Worm (Caenorhabditis elegans): ENCODE results near the gene F21C10.9.
A peak's percentile ranks its signal among the peaks of the same experiment; 100 is the strongest.

F21C10.9 gene

DNA sequence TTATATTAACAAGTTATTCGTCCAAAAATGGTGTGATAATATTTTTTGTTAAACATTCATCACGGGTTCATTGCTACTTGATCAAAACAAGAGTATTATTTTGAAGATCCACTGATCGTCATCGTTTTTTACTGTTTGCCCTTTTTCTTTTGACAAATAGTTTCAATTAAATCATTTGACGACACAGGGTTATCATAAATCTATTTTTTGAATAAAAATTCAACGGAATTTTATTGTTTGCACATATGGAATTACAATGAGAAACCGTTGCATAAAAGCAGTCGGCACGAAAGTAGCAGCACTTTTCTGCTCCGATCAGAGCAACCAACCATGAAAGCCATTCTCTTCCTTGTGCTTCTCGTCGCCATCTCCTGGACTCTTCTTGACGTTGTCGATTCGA lies 30.8 kb downstream of the F21C10.9 start, which contains the start of gene fip-2:
fip-2 (plus strand) TSS at position 301 of the 400 bp plus-strand sequence.
- TF ChIP-seq him-1 (tag; optimal IDR thresholded peaks at IDR 0.05) (no peak), nhr-120 (GFP tag; IDR thresholded peaks at IDR 0.05) (no peak), lin-35 (GFP tag; optimal IDR thresholded peaks at IDR 0.05) (no peak)

DNA sequence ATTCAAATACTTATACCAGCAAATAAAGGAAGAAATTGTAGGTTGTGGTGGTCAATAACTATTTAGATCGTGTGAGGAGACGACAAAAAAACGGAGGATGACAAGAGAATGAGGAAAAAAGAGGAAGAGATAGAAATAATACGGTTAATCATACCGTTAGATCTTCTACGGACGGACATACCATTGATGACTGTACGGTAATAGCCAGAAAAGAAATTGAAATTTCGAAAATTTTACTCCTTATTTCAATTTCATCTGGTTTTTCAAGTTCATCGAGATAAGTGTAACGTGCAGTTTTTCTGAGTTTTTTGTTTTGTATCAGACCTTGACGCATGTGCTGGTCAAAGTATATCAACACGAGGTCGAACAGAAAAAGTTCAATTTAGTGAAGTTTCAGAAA lies 32.6 kb downstream of the F21C10.9 start:
- TF ChIP-seq ceh-79 (tag; optimal IDR thresholded peaks at IDR 0.05) (no peak), attf-3 (GFP tag; conservative IDR thresholded peaks at IDR 0.05) (no peak), ztf-22 (GFP tag; optimal IDR thresholded peaks at IDR 0.05) (no peak), ztf-25 (GFP tag; IDR thresholded peaks at IDR 0.05) (no peak), dpl-1 (GFP tag; optimal IDR thresholded peaks at IDR 0.05) (no peak), T26A5.8 (tag; optimal IDR thresholded peaks at IDR 0.05) (no peak)

DNA sequence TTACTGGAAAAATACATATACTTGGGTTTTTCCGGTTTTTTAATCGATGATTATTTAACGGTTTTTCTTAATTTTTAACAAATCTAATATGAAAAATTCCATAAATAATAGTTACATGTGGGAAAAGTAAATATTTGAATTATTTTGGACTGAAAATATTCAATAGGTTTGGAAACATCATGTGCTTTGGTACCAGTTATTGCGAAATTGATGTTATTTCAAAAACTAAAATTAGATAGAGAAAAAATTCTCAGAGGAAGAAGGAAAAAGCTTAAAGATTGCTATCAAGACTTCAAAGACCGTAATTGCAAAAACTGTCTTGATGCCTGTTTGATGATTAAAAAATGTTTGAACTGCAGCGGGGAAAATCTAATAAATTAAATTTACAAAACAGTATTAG lies 33.5 kb downstream of the F21C10.9 start:
- TF ChIP-seq cebp-1 (GFP tag; IDR thresholded peaks at IDR 0.05) (no peak), cebp-1 (tag; optimal IDR thresholded peaks at IDR 0.05) (peak; percentile 76), madf-3 (GFP tag; IDR thresholded peaks at IDR 0.05) (no peak)

DNA sequence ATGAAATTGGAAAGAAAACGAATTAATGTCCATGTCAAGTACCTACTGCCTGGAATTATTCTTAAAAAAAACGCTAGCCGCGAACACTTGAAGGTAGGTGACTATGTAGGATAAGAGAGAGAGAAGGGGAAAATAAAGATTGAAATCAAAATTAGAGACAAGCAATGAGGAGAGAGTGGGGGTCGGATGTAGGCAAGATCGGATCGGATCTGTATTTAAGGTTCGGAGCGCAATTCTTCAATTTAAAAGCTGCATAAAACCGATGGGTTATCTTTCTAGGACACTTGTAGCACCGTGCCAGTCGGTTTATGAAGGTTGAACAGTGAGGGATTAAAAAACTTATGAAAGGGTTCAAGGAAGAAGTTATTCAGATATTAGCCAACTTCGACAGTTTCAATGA lies 35.4 kb downstream of the F21C10.9 start:
- TF ChIP-seq F22D6.2 (tag; optimal IDR thresholded peaks at IDR 0.05) (no peak), pbrm-1 (GFP tag; IDR thresholded peaks at IDR 0.05) (no peak), cebp-2 (GFP tag; IDR thresholded peaks at IDR 0.05) (no peak), madf-10 (tag; optimal IDR thresholded peaks at IDR 0.05) (no peak), ceh-91 (GFP tag; IDR thresholded peaks at IDR 0.05) (no peak), ceh-58 (GFP tag; IDR thresholded peaks at IDR 0.05) (no peak), nfyb-1 (GFP tag; IDR thresholded peaks at IDR 0.05) (no peak), snpc-3.4 (tag; optimal IDR thresholded peaks at IDR 0.05) (no peak), sdz-38 (tag; optimal IDR thresholded peaks at IDR 0.05) (no peak), ztf-3 (GFP tag; optimal IDR thresholded peaks at IDR 0.05) (no peak), tbx-9 (tag; optimal IDR thresholded peaks at IDR 0.05; ENCODE audit: borderline replicate concordance) (no peak), sptf-2 (GFP tag; optimal IDR thresholded peaks at IDR 0.05) (no peak), F10E7.11 (tag; optimal IDR thresholded peaks at IDR 0.05) (no peak)

DNA sequence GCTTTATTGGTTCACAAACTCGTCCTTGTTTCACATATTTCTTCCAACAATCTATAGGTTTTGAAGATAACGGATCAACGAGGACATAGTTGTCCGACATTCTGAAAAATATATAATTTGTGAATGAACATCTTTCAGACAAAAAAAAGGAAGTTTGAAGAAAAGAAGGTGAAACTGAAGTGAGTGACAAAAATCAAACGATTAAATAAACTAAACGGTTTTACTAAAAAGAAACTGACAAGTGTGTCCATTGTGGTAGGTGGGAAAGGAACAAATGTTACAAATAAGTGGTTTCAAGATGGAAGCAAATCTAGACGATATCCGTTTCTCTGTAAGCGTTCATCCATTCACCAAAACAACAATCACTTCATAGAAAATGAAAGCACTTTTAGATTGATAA lies 36.2 kb downstream of the F21C10.9 start, which contains the start of gene C25E10.12:
C25E10.12 (minus strand) TSS at position 101 of the 400 bp plus-strand sequence.
- TF ChIP-seq nhr-90 (tag; optimal IDR thresholded peaks at IDR 0.05), result no peak
- no peak for TF ChIP-seq ZK185.1 (tag; optimal IDR thresholded peaks at IDR 0.05; ENCODE audit: poor library complexity, severe bottlenecking)
- TF ChIP-seq B0019.2 (GFP tag; conservative IDR thresholded peaks at IDR 0.05), result no peak
- no peak for TF ChIP-seq madf-8 (GFP tag; conservative IDR thresholded peaks at IDR 0.05)
- TF ChIP-seq ceh-91 (GFP tag; IDR thresholded peaks at IDR 0.05), result no peak
- TF ChIP-seq F57C9.4 (tag; optimal IDR thresholded peaks at IDR 0.05), result no peak
- no peak for TF ChIP-seq zim-3 (tag; optimal IDR thresholded peaks at IDR 0.05)
- no peak for TF ChIP-seq snpc-1.3 (tag; optimal IDR thresholded peaks at IDR 0.05; ENCODE audit: insufficient read depth)
- no peak for TF ChIP-seq lsl-1 (GFP tag; optimal IDR thresholded peaks at IDR 0.05)

Measured in whole organism, young adult.